Fruit fly (Drosophila melanogaster): Measurements from ENCODE around the gene Prx6a.

The Prx6a gene

dm6 chr2L:2898247-2898646 lies 20.2 kb upstream of the Prx6a start:
- TF ChIP-seq CG8478 (optimal IDR thresholded peaks at IDR 0.05) (no peak), psq (optimal IDR thresholded peaks at IDR 0.05) (no peak), pan (optimal IDR thresholded peaks at IDR 0.05) (no peak), Dll (optimal IDR thresholded peaks at IDR 0.05) (no peak), EcR (GFP tag; optimal IDR thresholded peaks at IDR 0.05) (no peak), usp (GFP tag; optimal IDR thresholded peaks at IDR 0.05) (no peak)

dm6 chr2L:2897710-2898109 lies 19.7 kb upstream of the Prx6a start:
- TF ChIP-seq Dll (optimal IDR thresholded peaks at IDR 0.05) (no peak), usp (GFP tag; optimal IDR thresholded peaks at IDR 0.05) (no peak), psq (optimal IDR thresholded peaks at IDR 0.05) (no peak), EcR (GFP tag; optimal IDR thresholded peaks at IDR 0.05) (no peak), pan (optimal IDR thresholded peaks at IDR 0.05) (no peak), CG8478 (optimal IDR thresholded peaks at IDR 0.05) (no peak)

- no peak for TF ChIP-seq pan (optimal IDR thresholded peaks at IDR 0.05)
- TF ChIP-seq Dll (optimal IDR thresholded peaks at IDR 0.05): no peak
- TF ChIP-seq usp (GFP tag; optimal IDR thresholded peaks at IDR 0.05): no peak
- TF ChIP-seq CG8478 (optimal IDR thresholded peaks at IDR 0.05): no peak
- no peak for TF ChIP-seq EcR (GFP tag; optimal IDR thresholded peaks at IDR 0.05)
- TF ChIP-seq psq (optimal IDR thresholded peaks at IDR 0.05): no peak
Observed at dm6 chr2L:2897024-2897549, 19.1 kb upstream of the Prx6a start.

- no peak for TF ChIP-seq usp (GFP tag; optimal IDR thresholded peaks at IDR 0.05)
- no peak for TF ChIP-seq EcR (GFP tag; optimal IDR thresholded peaks at IDR 0.05)
- TF ChIP-seq psq (optimal IDR thresholded peaks at IDR 0.05): no peak
- no peak for TF ChIP-seq CG8478 (optimal IDR thresholded peaks at IDR 0.05)
- TF ChIP-seq Dll (optimal IDR thresholded peaks at IDR 0.05): no peak
- TF ChIP-seq pan (optimal IDR thresholded peaks at IDR 0.05): no peak
Observed at dm6 chr2L:2894356-2894755, 16.3 kb upstream of the Prx6a start.

dm6 chr2L:2891200-2891599 lies 13.2 kb upstream of the Prx6a start:
- TF ChIP-seq EcR (GFP tag; optimal IDR thresholded peaks at IDR 0.05) (no peak), usp (GFP tag; optimal IDR thresholded peaks at IDR 0.05) (no peak), Dll (optimal IDR thresholded peaks at IDR 0.05) (no peak), CG8478 (optimal IDR thresholded peaks at IDR 0.05) (no peak), psq (optimal IDR thresholded peaks at IDR 0.05) (no peak), pan (optimal IDR thresholded peaks at IDR 0.05) (no peak)

dm6 chr2L:2888859-2889443 lies 10.9 kb upstream of the Prx6a start:
- TF ChIP-seq psq (optimal IDR thresholded peaks at IDR 0.05) (no peak), Dll (optimal IDR thresholded peaks at IDR 0.05) (no peak), EcR (GFP tag; optimal IDR thresholded peaks at IDR 0.05) (peak in 1 of 2 experiments; percentile 78)

dm6 chr2L:2887760-2888600 lies 9.9 kb upstream of the Prx6a start:
- TF ChIP-seq EcR (GFP tag; optimal IDR thresholded peaks at IDR 0.05) (no peak), pan (optimal IDR thresholded peaks at IDR 0.05) (no peak), CG8478 (optimal IDR thresholded peaks at IDR 0.05) (no peak), psq (optimal IDR thresholded peaks at IDR 0.05) (no peak), Dll (optimal IDR thresholded peaks at IDR 0.05) (no peak), usp (GFP tag; optimal IDR thresholded peaks at IDR 0.05) (no peak)

dm6 chr2L:2886613-2887537 lies 8.8 kb upstream of the Prx6a start:
- TF ChIP-seq psq (optimal IDR thresholded peaks at IDR 0.05) (no peak), usp (GFP tag; optimal IDR thresholded peaks at IDR 0.05) (no peak), EcR (GFP tag; optimal IDR thresholded peaks at IDR 0.05) (no peak), Dll (optimal IDR thresholded peaks at IDR 0.05) (peak; percentile 80), pan (optimal IDR thresholded peaks at IDR 0.05) (no peak)

- TF ChIP-seq Dll (optimal IDR thresholded peaks at IDR 0.05): no peak
- peak; percentile 67 for TF ChIP-seq CG8478 (optimal IDR thresholded peaks at IDR 0.05)
Observed at dm6 chr2L:2886226-2886569, 8.2 kb upstream of the Prx6a start.

- TF ChIP-seq psq (optimal IDR thresholded peaks at IDR 0.05) (no peak), Dll (optimal IDR thresholded peaks at IDR 0.05) (no peak), EcR (GFP tag; optimal IDR thresholded peaks at IDR 0.05) (no peak), usp (GFP tag; optimal IDR thresholded peaks at IDR 0.05) (no peak), pan (optimal IDR thresholded peaks at IDR 0.05) (no peak), CG8478 (optimal IDR thresholded peaks at IDR 0.05) (no peak)
Observed at dm6 chr2L:2885503-2886225, 7.6 kb upstream of the Prx6a start, which contains the start of the genes NTPase and lilli. Gene NTPase (minus strand): TSS chr2L:2885850. Gene lilli (plus strand): TSS chr2L:2885929.
